Worm (Caenorhabditis elegans) whole organism, L2 larva: Measurements from ENCODE around the gene F35H8.4.

Experiments
- C34F6.9 ChIP-seq: fragments of 150-350 bp; optimal IDR thresholded peaks from 2 replicates; lab custom pipeline; 2014; ENCODE audit warnings: missing biosample characterization, missing genetic modification characterization
- nhr-12 ChIP-seq: fragments of 150-350 bp; optimal IDR thresholded peaks from 2 replicates; lab custom pipeline; 2014; ENCODE audit warnings: missing biosample characterization, missing genetic modification characterization
- snpc-4 ChIP-seq: fragments of 150-350 bp; optimal IDR thresholded peaks from 2 replicates; lab custom pipeline; 2014; ENCODE audit warnings: missing biosample characterization, missing genetic modification characterization

DNA sequence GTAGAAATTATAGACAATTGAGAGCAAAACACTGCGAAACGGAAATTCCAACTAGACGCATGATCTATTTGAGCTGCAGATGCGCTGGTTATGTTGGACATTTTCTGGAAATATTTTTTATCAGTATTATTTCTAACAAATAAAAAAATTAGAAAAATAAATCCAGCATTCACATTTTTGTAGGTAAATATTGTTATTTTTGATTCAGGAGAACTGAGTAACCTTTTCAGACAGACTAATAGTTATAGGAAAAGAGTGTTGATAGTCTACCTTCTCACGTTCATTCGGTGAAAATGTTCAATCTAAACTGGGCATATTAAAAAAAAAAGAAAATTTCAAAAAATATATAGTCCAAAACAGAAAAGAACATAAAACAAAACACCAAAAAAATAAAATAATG, 38.3 kb downstream of the F35H8.4 start, which contains the start of gene sra-1:
- no peak for TF ChIP-seq C34F6.9 (tag; lab: Kevin White, UChicago)
- TF ChIP-seq snpc-4 (tag; lab: Kevin White, UChicago): no peak
- no peak for TF ChIP-seq nhr-12 (tag; lab: Kevin White, UChicago)
